Fruit fly (Drosophila melanogaster) whole organism, embryonic: ENCODE measurements around the gene yrt.

Experiments used
- Antp ChIP-seq: fragments of 200-800 bp; sonication (Bioruptor generic); optimal IDR thresholded peaks from 3 replicates; lab custom pipeline; 2016; ENCODE audit warnings: missing biosample characterization, missing genetic modification characterization
- Blimp-1 ChIP-seq: fragments of 200-800 bp; sonication (Bioruptor generic); optimal IDR thresholded peaks from 3 replicates; lab custom pipeline; 2018; ENCODE audit warnings: missing biosample characterization, missing genetic modification characterization, mild to moderate bottlenecking, moderate library complexity, missing genetic modification reagents
- CG10267 ChIP-seq: fragments of 200-800 bp; sonication (Bioruptor generic); optimal IDR thresholded peaks from 2 replicates; lab custom pipeline; 2018; ENCODE audit warnings: missing biosample characterization, mild to moderate bottlenecking, missing genetic modification characterization, moderate library complexity
- CG10959 ChIP-seq: fragments of 200-800 bp; sonication (Bioruptor generic); IDR thresholded peaks from 2 replicates; pipeline ENCODE4 v1.3.6; 2022; ENCODE audit warnings: missing biosample characterization, missing genetic modification characterization
- CG11456 ChIP-seq: fragments of 200-800 bp; sonication (Bioruptor generic); IDR thresholded peaks from 3 replicates; pipeline ENCODE4 v1.3.6; 2022; ENCODE audit warnings: missing biosample characterization, missing genetic modification characterization
- CG11560 ChIP-seq: fragments of 200-800 bp; sonication (Bioruptor generic); IDR thresholded peaks from 3 replicates; pipeline ENCODE4 v1.3.6; 2022; ENCODE audit warnings: missing biosample characterization, missing genetic modification characterization
- CG15696 ChIP-seq: fragments of 200-800 bp; sonication (Bioruptor generic); optimal IDR thresholded peaks from 2 replicates; lab custom pipeline; 2019; ENCODE audit warnings: missing biosample characterization, mild to moderate bottlenecking, missing genetic modification characterization, moderate library complexity
- CG17186 ChIP-seq: fragments of 200-800 bp; sonication (Bioruptor generic); optimal IDR thresholded peaks from 3 replicates; lab custom pipeline; 2017; ENCODE audit warnings: missing biosample characterization, missing genetic modification reagents, missing genetic modification characterization
- CG18262 ChIP-seq: fragments of 200-800 bp; optimal IDR thresholded peaks from 3 replicates; lab custom pipeline; 2019; ENCODE audit warnings: missing biosample characterization, mild to moderate bottlenecking, missing genetic modification characterization, moderate library complexity
- CG2202 ChIP-seq: fragments of 200-800 bp; sonication (Bioruptor generic); optimal IDR thresholded peaks from 2 replicates; lab custom pipeline; 2018; ENCODE audit warnings: missing biosample characterization, mild to moderate bottlenecking, missing genetic modification characterization
- CG34224 ChIP-seq: fragments of 200-800 bp; sonication (Bioruptor generic); IDR thresholded peaks from 3 replicates; pipeline ENCODE4 v1.3.6; 2022; ENCODE audit warnings: missing biosample characterization, missing genetic modification characterization; ENCODE audit not compliant: partially characterized antibody
- CG34422 ChIP-seq: fragments of 200-800 bp; sonication (Bioruptor generic); IDR thresholded peaks from 3 replicates; pipeline ENCODE4 v1.3.6; 2022; ENCODE audit warnings: missing biosample characterization, missing genetic modification characterization
- CG4360 ChIP-seq: fragments of 200-800 bp; sonication (Bioruptor generic); IDR thresholded peaks from 2 replicates; pipeline ENCODE4 v1.3.6; 2022; ENCODE audit warnings: missing biosample characterization, missing genetic modification characterization
- CG4820 ChIP-seq: fragments of 200-800 bp; sonication (Bioruptor generic); optimal IDR thresholded peaks from 3 replicates; lab custom pipeline; 2016; ENCODE audit warnings: missing biosample characterization, missing genetic modification characterization
- CG5953 ChIP-seq: fragments of 200-800 bp; sonication (Bioruptor generic); IDR thresholded peaks from 2 replicates; pipeline ENCODE4 v1.3.6; 2022; ENCODE audit warnings: missing biosample characterization, missing genetic modification characterization
- CG6813 ChIP-seq: fragments of 200-800 bp; sonication (Bioruptor generic); optimal IDR thresholded peaks from 2 replicates; lab custom pipeline; 2017; ENCODE audit warnings: missing biosample characterization, missing genetic modification characterization, mild to moderate bottlenecking, moderate library complexity, missing genetic modification reagents
- CG7786 ChIP-seq: fragments of 200-800 bp; sonication (Bioruptor generic); optimal IDR thresholded peaks from 2 replicates; lab custom pipeline; 2016; ENCODE audit warnings: missing biosample characterization, missing genetic modification characterization
- CG7928 ChIP-seq: fragments of 200-800 bp; sonication (Bioruptor generic); optimal IDR thresholded peaks from 2 replicates; lab custom pipeline; 2017; ENCODE audit warnings: missing biosample characterization, mild to moderate bottlenecking, missing genetic modification characterization
- CG7987 ChIP-seq: fragments of 200-800 bp; sonication (Bioruptor generic); optimal IDR thresholded peaks from 2 replicates; lab custom pipeline; 2018; ENCODE audit warnings: missing biosample characterization, mild to moderate bottlenecking, missing genetic modification characterization, moderate library complexity
- CG8924 ChIP-seq: fragments of 200-800 bp; optimal IDR thresholded peaks from 3 replicates; lab custom pipeline; 2019; ENCODE audit warnings: missing biosample characterization, mild to moderate bottlenecking, missing genetic modification characterization, moderate library complexity
- CG9797 ChIP-seq: fragments of 200-800 bp; sonication (Bioruptor generic); optimal IDR thresholded peaks from 3 replicates; lab custom pipeline; 2018; ENCODE audit warnings: missing biosample characterization, mild to moderate bottlenecking, missing genetic modification characterization
- CG9817 ChIP-seq: fragments of 200-800 bp; sonication (Bioruptor generic); optimal IDR thresholded peaks from 2 replicates; lab custom pipeline; 2018; ENCODE audit warnings: missing biosample characterization, mild to moderate bottlenecking, missing genetic modification characterization, moderate library complexity
- CTCF ChIP-seq: fragments of 200-800 bp; sonication (Bioruptor generic); optimal IDR thresholded peaks from 2 replicates; lab custom pipeline; 2017; ENCODE audit warnings: missing biosample characterization, mild to moderate bottlenecking, missing genetic modification characterization, moderate library complexity
- CrebB ChIP-seq: fragments of 200-800 bp; sonication (Bioruptor generic); optimal IDR thresholded peaks from 3 replicates; lab custom pipeline; 2018; ENCODE audit warnings: missing biosample characterization, mild to moderate bottlenecking, missing genetic modification characterization
- D ChIP-seq, 2 experiments: fragments of 200-800 bp in 1 of 2; fragments of >200 bp in 1 of 2; sonication (Bioruptor generic) in 1 of 2; optimal IDR thresholded peaks; 2 replicates in 1 of 2; 3 replicates in 1 of 2; lab custom pipeline; 2017; ENCODE audit warnings: mild to moderate bottlenecking in 1 of 2, missing biosample characterization in 1 of 2, missing genetic modification characterization in 1 of 2, missing genetic modification reagents in 1 of 2
- Elba2 ChIP-seq: fragments of 200-800 bp; sonication (Bioruptor generic); optimal IDR thresholded peaks from 3 replicates; lab custom pipeline; 2016; ENCODE audit warnings: missing biosample characterization, missing genetic modification characterization
- Fer2 ChIP-seq: fragments of 200-800 bp; sonication (Bioruptor generic); optimal IDR thresholded peaks from 2 replicates; lab custom pipeline; 2018; ENCODE audit warnings: missing biosample characterization, mild to moderate bottlenecking, missing genetic modification characterization, moderate library complexity
- HLH3B ChIP-seq: fragments of 200-800 bp; sonication (Bioruptor generic); IDR thresholded peaks from 2 replicates; pipeline ENCODE4 v1.3.6; 2022; ENCODE audit warnings: missing biosample characterization, missing genetic modification characterization
- Hmx ChIP-seq: fragments of 200-800 bp; sonication (Bioruptor generic); optimal IDR thresholded peaks from 2 replicates; lab custom pipeline; 2016; ENCODE audit warnings: missing biosample characterization, missing genetic modification characterization
- Lim3 ChIP-seq: fragments of 200-800 bp; sonication (Bioruptor generic); IDR thresholded peaks from 2 replicates; pipeline ENCODE4 v1.3.6; 2022; ENCODE audit warnings: missing biosample characterization, missing genetic modification characterization
- Lpt ChIP-seq: fragments of >200 bp; optimal IDR thresholded peaks from 2 replicates; lab custom pipeline; 2018; ENCODE audit warnings: missing biosample characterization, missing genetic modification characterization
- Myb ChIP-seq: fragments of 200-800 bp; sonication (Bioruptor generic); optimal IDR thresholded peaks from 2 replicates; lab custom pipeline; 2016; ENCODE audit warnings: missing biosample characterization, missing genetic modification characterization
- NfI ChIP-seq: fragments of 200-800 bp; sonication (Bioruptor generic); optimal IDR thresholded peaks from 3 replicates; lab custom pipeline; 2018; ENCODE audit warnings: missing biosample characterization, mild to moderate bottlenecking, missing genetic modification characterization, moderate library complexity
- Rfx ChIP-seq: fragments of 200-800 bp; sonication (Bioruptor generic); IDR thresholded peaks from 2 replicates; pipeline ENCODE4 v1.3.6; 2022; ENCODE audit warnings: missing biosample characterization, missing genetic modification characterization
- ap ChIP-seq: fragments of 200-800 bp; sonication (Bioruptor generic); IDR thresholded peaks from 2 replicates; pipeline ENCODE4 v1.3.6; 2022; ENCODE audit warnings: missing biosample characterization, missing genetic modification characterization
- ato ChIP-seq: fragments of 200-800 bp; sonication (Bioruptor generic); IDR thresholded peaks from 2 replicates; pipeline ENCODE4 v1.3.6; 2022; ENCODE audit warnings: missing biosample characterization, missing genetic modification characterization; ENCODE audit not compliant: partially characterized antibody
- az2 ChIP-seq: fragments of 200-800 bp; sonication (Bioruptor generic); optimal IDR thresholded peaks from 3 replicates; lab custom pipeline; 2016; ENCODE audit warnings: missing biosample characterization, missing genetic modification characterization
- bowl ChIP-seq: fragments of 200-800 bp; sonication (Bioruptor generic); IDR thresholded peaks from 2 replicates; pipeline ENCODE4 v1.3.6; 2022; ENCODE audit warnings: missing biosample characterization, missing genetic modification characterization
- btn ChIP-seq: fragments of 200-800 bp; sonication (Bioruptor generic); optimal IDR thresholded peaks from 2 replicates; lab custom pipeline; 2016; ENCODE audit warnings: missing biosample characterization, missing genetic modification characterization
- cad ChIP-seq: fragments of >200 bp; optimal IDR thresholded peaks from 2 replicates; lab custom pipeline; 2017; ENCODE audit warnings: missing biosample characterization, missing genetic modification characterization
- dysf ChIP-seq: fragments of 200-800 bp; sonication (Bioruptor generic); IDR thresholded peaks from 3 replicates; pipeline ENCODE4 v1.3.6; 2022; ENCODE audit warnings: missing biosample characterization, missing genetic modification characterization
- ems ChIP-seq: fragments of 200-800 bp; sonication (Bioruptor generic); optimal IDR thresholded peaks from 3 replicates; lab custom pipeline; 2016; ENCODE audit warnings: missing biosample characterization, missing genetic modification characterization
- fu2 ChIP-seq: fragments of 200-800 bp; sonication (Bioruptor generic); optimal IDR thresholded peaks from 2 replicates; lab custom pipeline; 2016; ENCODE audit warnings: missing biosample characterization, missing genetic modification characterization
- gem ChIP-seq: fragments of 200-800 bp; sonication (Bioruptor generic); optimal IDR thresholded peaks from 2 replicates; lab custom pipeline; 2019; ENCODE audit warnings: missing biosample characterization, mild to moderate bottlenecking, missing genetic modification characterization, moderate library complexity
- her ChIP-seq: fragments of 200-800 bp; sonication (Bioruptor generic); optimal IDR thresholded peaks from 2 replicates; lab custom pipeline; 2016; ENCODE audit warnings: missing biosample characterization, missing genetic modification characterization
- lilli ChIP-seq: fragments of 200-800 bp; sonication (Bioruptor generic); optimal IDR thresholded peaks from 3 replicates; lab custom pipeline; 2016; ENCODE audit warnings: missing biosample characterization, missing genetic modification characterization
- maf-S ChIP-seq: fragments of 200-800 bp; sonication (Bioruptor generic); optimal IDR thresholded peaks from 2 replicates; lab custom pipeline; 2016; ENCODE audit warnings: missing biosample characterization, missing genetic modification characterization
- oc ChIP-seq: fragments of 200-800 bp; sonication (Bioruptor generic); optimal IDR thresholded peaks from 2 replicates; lab custom pipeline; 2018; ENCODE audit warnings: missing biosample characterization, mild to moderate bottlenecking, missing genetic modification characterization, moderate library complexity
- p53 ChIP-seq: fragments of 200-800 bp; sonication (Bioruptor generic); optimal IDR thresholded peaks from 2 replicates; lab custom pipeline; 2016; ENCODE audit warnings: missing biosample characterization, missing genetic modification characterization
- row ChIP-seq: fragments of 200-800 bp; sonication (Bioruptor generic); IDR thresholded peaks from 3 replicates; pipeline ENCODE4 v1.3.6; 2022; ENCODE audit warnings: missing biosample characterization, missing genetic modification characterization
- sna ChIP-seq: fragments of 200-800 bp; sonication (Bioruptor generic); IDR thresholded peaks from 2 replicates; pipeline ENCODE4 v1.3.6; 2022; ENCODE audit warnings: missing biosample characterization, missing genetic modification characterization; ENCODE audit not compliant: partially characterized antibody
- tio ChIP-seq: fragments of 200-800 bp; sonication (Bioruptor generic); optimal IDR thresholded peaks from 2 replicates; lab custom pipeline; 2017; ENCODE audit warnings: missing biosample characterization, missing genetic modification characterization, inconsistent platforms
- vvl ChIP-seq: fragments of 200-800 bp; sonication (Bioruptor generic); IDR thresholded peaks from 2 replicates; pipeline ENCODE4 v1.3.6; 2022; ENCODE audit warnings: missing biosample characterization, missing genetic modification characterization

Gene yrt

dm6 chr3R:13404841-13405441, 29.8 kb downstream of the yrt start, which contains the start of gene yellow-e3 (continued):
- TF ChIP-seq Blimp-1: peak; percentile 38
- no peak for TF ChIP-seq CTCF
- no peak for TF ChIP-seq ap (GFP tag; lab: Robert Waterston, UW)
- no peak for TF ChIP-seq Myb (GFP tag; lab: Kevin White, UChicago)
- TF ChIP-seq CG10959 (GFP tag; lab: Robert Waterston, UW): no peak
- TF ChIP-seq CG7786 (GFP tag; lab: Kevin White, UChicago): no peak
- TF ChIP-seq Lim3 (GFP tag; lab: Robert Waterston, UW): no peak
- TF ChIP-seq oc (tag; lab: Kevin White, UChicago): no peak
- no peak for TF ChIP-seq Hmx
- TF ChIP-seq ems (GFP tag; lab: Kevin White, UChicago): no peak
- TF ChIP-seq CG18262 (tag; lab: Kevin White, UChicago): peak; percentile 68
- no peak for TF ChIP-seq CG34422 (GFP tag; lab: Robert Waterston, UW)
- no peak for TF ChIP-seq CG11456
- no peak for TF ChIP-seq CG11560 (tag; lab: Robert Waterston, UW)
- TF ChIP-seq CG7928 (GFP tag; lab: Kevin White, UChicago): no peak
- no peak for TF ChIP-seq Rfx (GFP tag; lab: Robert Waterston, UW)
- no peak for TF ChIP-seq lilli (GFP tag; lab: Kevin White, UChicago)
- no peak for TF ChIP-seq CrebB (tag; lab: Kevin White, UChicago)
- TF ChIP-seq HLH3B: no peak
- peak; percentile 71 for TF ChIP-seq CG10267 (tag; lab: Kevin White, UChicago)
- TF ChIP-seq cad (GFP tag; lab: Kevin White, UChicago): peak; percentile 38
- no peak for TF ChIP-seq dysf (GFP tag; lab: Robert Waterston, UW)
- no peak for TF ChIP-seq D (optimal IDR thresholded peaks at IDR 0.05; lab: Kevin White, UChicago)
- peak; percentile 7 for TF ChIP-seq D (GFP tag; optimal IDR thresholded peaks at IDR 0.05; lab: Kevin White, UChicago)
- no peak for TF ChIP-seq CG9797
- no peak for TF ChIP-seq NfI (GFP tag; lab: Kevin White, UChicago)
- no peak for TF ChIP-seq bowl
- no peak for TF ChIP-seq CG7987 (GFP tag; lab: Kevin White, UChicago)
- TF ChIP-seq maf-S (GFP tag; lab: Kevin White, UChicago): no peak
- no peak for TF ChIP-seq CG5953
- no peak for TF ChIP-seq CG6813 (GFP tag; lab: Kevin White, UChicago)
- no peak for TF ChIP-seq CG34224 (GFP tag; lab: Robert Waterston, UW)
- TF ChIP-seq Fer2: no peak
- TF ChIP-seq CG15696: peak; percentile 90
- TF ChIP-seq az2 (GFP tag; lab: Kevin White, UChicago): peak; percentile 34
- TF ChIP-seq CG17186: no peak
- no peak for TF ChIP-seq fu2 (GFP tag; lab: Kevin White, UChicago)
- peak; percentile 28 for TF ChIP-seq Elba2
- no peak for TF ChIP-seq ato (GFP tag; lab: Robert Waterston, UW)
- peak; percentile 65 for TF ChIP-seq gem (tag; lab: Kevin White, UChicago)
- TF ChIP-seq CG8924 (tag; lab: Kevin White, UChicago): peak; percentile 64
- TF ChIP-seq, all 482 proteins: peak for 63

dm6 chr3R:13403032-13403459, 31.7 kb downstream of the yrt start, which contains the start of gene Dpm3:
Gene Dpm3, minus strand, starts transcription at chr3R:13403051.
- TF ChIP-seq p53 (GFP tag; lab: Kevin White, UChicago) (peak; percentile 46), CG9817 (tag; lab: Kevin White, UChicago) (peak; percentile 40), her (GFP tag; lab: Kevin White, UChicago) (peak; percentile 27), btn (GFP tag; lab: Kevin White, UChicago) (no peak), CG4820 (GFP tag; lab: Kevin White, UChicago) (peak; percentile 17), CG15696 (peak; percentile 43), sna (GFP tag; lab: Robert Waterston, UW) (peak; percentile 95), Antp (GFP tag; lab: Kevin White, UChicago) (peak; percentile 40), row (GFP tag; lab: Robert Waterston, UW) (peak; percentile 60), Lpt (GFP tag; lab: Kevin White, UChicago) (no peak), CG4360 (GFP tag; lab: Robert Waterston, UW) (no peak), CG2202 (tag; lab: Kevin White, UChicago) (peak; percentile 0), vvl (GFP tag; lab: Robert Waterston, UW) (peak; percentile 67), tio (GFP tag; lab: Kevin White, UChicago) (no peak)
